Worm (Caenorhabditis elegans): Measurements from ENCODE around the gene F23H12.3.

F23H12.3 gene

DNA sequence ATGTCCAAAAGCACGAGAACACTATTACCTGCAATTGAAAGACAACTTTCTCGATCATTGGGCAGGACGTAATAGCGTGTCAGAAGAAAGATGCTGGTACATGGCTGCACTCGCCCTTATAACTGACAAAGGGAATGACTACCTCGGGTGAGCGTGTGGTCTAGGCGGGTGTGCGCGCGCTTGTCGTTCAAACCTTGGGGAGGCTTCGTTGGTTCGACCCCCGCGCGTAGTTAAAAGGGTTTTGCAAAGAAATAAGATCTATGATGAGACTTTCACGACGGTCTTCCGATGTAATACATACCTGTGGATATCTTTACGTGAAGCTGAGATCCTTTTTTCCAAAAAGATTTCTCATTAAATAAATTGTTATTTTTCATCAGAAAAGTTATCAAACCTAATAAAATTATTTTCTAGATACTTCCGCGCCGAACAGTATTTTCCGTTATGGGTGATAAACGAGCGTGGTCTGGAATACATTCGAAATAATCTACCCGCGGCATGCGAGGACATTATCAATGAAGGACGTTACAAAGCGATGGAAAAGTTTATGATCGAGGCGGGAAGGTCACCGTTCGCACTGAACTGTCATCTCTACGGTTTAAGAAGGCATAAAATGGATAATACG, 41.4 kb upstream of the F23H12.3 start (continued):
- TF ChIP-seq mel-28 (tag; optimal IDR thresholded peaks at IDR 0.05; ENCODE audit: borderline replicate concordance) (peak; percentile 93), lin-35 (GFP tag; optimal IDR thresholded peaks at IDR 0.05) (peak; percentile 13 to 79 (median 70)), F57C9.4 (tag; optimal IDR thresholded peaks at IDR 0.05) (peak; percentile 99), madf-3 (GFP tag; IDR thresholded peaks at IDR 0.05) (peak; percentile 95), akir-1 (GFP tag; optimal IDR thresholded peaks at IDR 0.05) (peak; percentile 89), F37B4.10 (GFP tag; IDR thresholded peaks at IDR 0.05) (peak; percentile 100), let-607 (tag; optimal IDR thresholded peaks at IDR 0.05) (peak; percentile 84 to 90), ccch-3 (GFP tag; optimal IDR thresholded peaks at IDR 0.05) (peak; percentile 98), bed-1 (GFP tag; IDR thresholded peaks at IDR 0.05) (peak; percentile 100), rec-8 (tag; optimal IDR thresholded peaks at IDR 0.05) (peak; percentile 96 to 99), zim-3 (tag; optimal IDR thresholded peaks at IDR 0.05) (peak; percentile 99), ets-4 (GFP tag; optimal IDR thresholded peaks at IDR 0.05) (peak; percentile 100), egl-44 (GFP tag; IDR thresholded peaks at IDR 0.05) (peak; percentile 99), F49E8.2 (tag; optimal IDR thresholded peaks at IDR 0.05; ENCODE audit: insufficient read depth) (peak; percentile 80), nfya-1 (tag; optimal IDR thresholded peaks at IDR 0.05; ENCODE audit: borderline replicate concordance, insufficient read depth) (no peak), attf-6 (GFP tag; IDR thresholded peaks at IDR 0.05) (peak; percentile 92), lsl-1 (GFP tag; optimal IDR thresholded peaks at IDR 0.05) (peak; percentile 77), madf-8 (GFP tag; conservative IDR thresholded peaks at IDR 0.05) (peak; percentile 81), mes-4 (tag; optimal IDR thresholded peaks at IDR 0.05) (peak; percentile 96), madf-10 (tag; optimal IDR thresholded peaks at IDR 0.05) (peak; percentile 93), attf-5 (GFP tag; optimal IDR thresholded peaks at IDR 0.05) (peak; percentile 97), tlf-1 (GFP tag; optimal IDR thresholded peaks at IDR 0.05) (peak; percentile 95), lin-54 (GFP tag; optimal IDR thresholded peaks at IDR 0.05) (peak; percentile 95), C17E4.6 (GFP tag; IDR thresholded peaks at IDR 0.05) (peak; percentile 96), ztf-25 (GFP tag; IDR thresholded peaks at IDR 0.05) (peak; percentile 98), zfh-2 (GFP tag; conservative IDR thresholded peaks at IDR 0.05) (peak; percentile 99), Y67H2A.10 (GFP tag; conservative IDR thresholded peaks at IDR 0.05) (peak; percentile 87), cebp-2 (GFP tag; IDR thresholded peaks at IDR 0.05) (peak; percentile 100), ZK185.1 (tag; optimal IDR thresholded peaks at IDR 0.05; ENCODE audit: poor library complexity, severe bottlenecking) (peak; percentile 96), repo-1 (tag; optimal IDR thresholded peaks at IDR 0.05) (peak; percentile 99), attf-3 (GFP tag; conservative IDR thresholded peaks at IDR 0.05) (peak; percentile 84), F39B2.1 (GFP tag; IDR thresholded peaks at IDR 0.05) (peak; percentile 96), ztf-28 (GFP tag; IDR thresholded peaks at IDR 0.05) (peak; percentile 97), dox-1 (GFP tag; IDR thresholded peaks at IDR 0.05) (peak; percentile 99), ztf-18 (tag; optimal IDR thresholded peaks at IDR 0.05) (peak; percentile 91), sea-2 (GFP tag; IDR thresholded peaks at IDR 0.05) (peak; percentile 99), die-1 (tag; optimal IDR thresholded peaks at IDR 0.05) (peak; percentile 99), lsy-27 (tag; optimal IDR thresholded peaks at IDR 0.05; ENCODE audit: borderline replicate concordance, insufficient read depth) (peak; percentile 91), pha-4 (tag; optimal IDR thresholded peaks at IDR 0.05) (no peak), hmg-20 (GFP tag; IDR thresholded peaks at IDR 0.05) (peak; percentile 96), F57A8.1 (GFP tag; optimal IDR thresholded peaks at IDR 0.05) (peak; percentile 100), F10E7.11 (tag; optimal IDR thresholded peaks at IDR 0.05) (peak; percentile 100), mxl-1 (tag; optimal IDR thresholded peaks at IDR 0.05) (peak; percentile 99), tbp1 (GFP tag; optimal IDR thresholded peaks at IDR 0.05) (peak; percentile 96), ceh-27 (GFP tag; optimal IDR thresholded peaks at IDR 0.05) (peak; percentile 99), somi-1 (GFP tag; optimal IDR thresholded peaks at IDR 0.05) (peak; percentile 96)
